Worm (Caenorhabditis elegans) whole organism, mixed stage, embryonic: ENCODE results near the gene C25F9.6.

Source experiments
- lsy-2 ChIP-seq: fragments of 150-350 bp; optimal IDR thresholded peaks from 2 replicates; lab custom pipeline; 2014; ENCODE audit warnings: missing biosample characterization, missing genetic modification characterization
- mep-1 ChIP-seq: fragments of 150-350 bp; optimal IDR thresholded peaks from 2 replicates; lab custom pipeline; 2017; ENCODE audit warnings: missing biosample characterization, missing genetic modification reagents, missing genetic modification characterization, inconsistent platforms
- nhr-237 ChIP-seq: fragments of 150-350 bp; optimal IDR thresholded peaks from 2 replicates; lab custom pipeline; 2014; ENCODE audit warnings: missing biosample characterization, missing genetic modification characterization
- pha-4 ChIP-seq: fragments of 150-350 bp; optimal IDR thresholded peaks from 2 replicates; lab custom pipeline; 2018; ENCODE audit warnings: missing biosample characterization, missing genetic modification reagents, missing genetic modification characterization
- snpc-4 ChIP-seq: fragments of 150-350 bp; optimal IDR thresholded peaks from 2 replicates; lab custom pipeline; 2014; ENCODE audit warnings: missing biosample characterization, missing genetic modification characterization
- unc-62 ChIP-seq: fragments of 150-350 bp; optimal IDR thresholded peaks from 2 replicates; lab custom pipeline; 2014; ENCODE audit warnings: missing biosample characterization, missing genetic modification reagents, missing genetic modification characterization

DNA sequence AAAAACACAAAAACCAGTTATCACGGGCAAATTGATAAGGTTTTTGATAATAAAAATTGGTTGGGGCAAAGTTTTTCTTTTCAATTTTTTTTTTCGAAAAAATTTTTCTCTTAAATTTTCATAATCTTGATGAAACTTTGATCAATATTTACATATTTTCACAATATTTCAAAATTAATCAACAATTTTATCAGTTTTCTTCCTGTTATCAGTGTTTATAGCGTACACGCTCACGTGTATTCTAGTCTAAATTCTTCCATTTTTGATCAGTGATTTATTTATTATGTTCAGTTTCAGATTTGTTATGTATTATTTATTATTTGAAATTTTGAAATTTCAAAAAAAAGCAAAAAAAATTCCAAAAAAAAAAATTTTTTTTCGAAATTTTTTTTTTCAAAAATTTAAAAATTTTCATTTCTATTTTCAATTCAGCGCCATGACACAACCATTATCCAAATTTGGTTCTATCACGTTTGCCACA is 28.1 kb downstream of the C25F9.6 start, which contains the start of gene nceh-1:
- TF ChIP-seq snpc-4 (no peak), pha-4 (no peak), nhr-237 (tag; lab: Kevin White, UChicago) (no peak), lsy-2 (tag; lab: Kevin White, UChicago) (no peak), unc-62 (GFP tag; lab: Kevin White, UChicago) (no peak), mep-1 (tag; lab: Kevin White, UChicago) (no peak)
